Worm (Caenorhabditis elegans) whole organism, midembryonic: ENCODE results near the gene acs-12.

ENCODE experiments used
- cog-1 ChIP-seq: sonication (generic microtip); optimal IDR thresholded peaks from 2 replicates; lab custom pipeline; 2016; ENCODE audit warnings: missing genetic modification characterization, missing compliant biosample characterization
- flt-1 ChIP-seq: fragments of 200-800 bp; sonication (Bioruptor generic); IDR thresholded peaks from 2 replicates; pipeline ENCODE4 v1.3.6; 2022; ENCODE audit warnings: missing genetic modification characterization, missing compliant biosample characterization
- med-1 ChIP-seq: sonication (generic microtip); optimal IDR thresholded peaks from 2 replicates; lab custom pipeline; 2017; ENCODE audit warnings: missing genetic modification characterization, mild to moderate bottlenecking, missing compliant biosample characterization, antibody characterized with exemption, missing genetic modification reagents; ENCODE audit not compliant: insufficient read depth
- ztf-29 ChIP-seq: fragments of 200-800 bp; sonication (Bioruptor generic); IDR thresholded peaks from 2 replicates; pipeline ENCODE4 v1.3.6; 2022; ENCODE audit warnings: missing genetic modification reagents, missing genetic modification characterization, missing compliant biosample characterization

DNA sequence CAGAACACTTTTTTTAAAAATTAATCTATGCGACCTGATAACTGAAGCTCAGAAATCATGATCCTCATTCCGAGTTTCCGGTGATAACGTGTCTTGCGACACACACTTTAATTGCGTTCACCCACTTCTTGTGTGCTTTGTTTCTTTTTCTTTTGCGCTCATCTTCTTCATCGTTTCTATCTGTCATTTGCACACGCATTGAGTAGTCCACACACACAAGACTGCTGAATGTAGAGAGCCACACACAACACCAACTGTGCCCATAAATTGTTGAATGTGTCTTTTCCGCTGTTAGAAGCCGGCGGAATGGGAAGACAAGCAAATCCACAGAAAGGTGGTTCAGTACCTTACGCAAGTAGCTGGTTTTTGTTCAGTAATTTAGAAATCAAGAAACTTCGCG lies 16.4 kb downstream of the acs-12 start:
- no peak for TF ChIP-seq cog-1
- TF ChIP-seq flt-1 (GFP tag; lab: Robert Waterston, UW): no peak
- TF ChIP-seq ztf-29 (GFP tag; lab: Robert Waterston, UW): no peak
- TF ChIP-seq med-1 (GFP tag; lab: Kevin White, UChicago): no peak
